Fruit fly (Drosophila melanogaster): ENCODE results near the gene CG34159.

CG34159 gene

dm6 chr2L:10249655-10250202 is 45.6 kb upstream of the CG34159 start (continued):
- no peak for TF ChIP-seq sens-2 (GFP tag; IDR thresholded peaks at IDR 0.05)
- TF ChIP-seq z (GFP tag; IDR thresholded peaks at IDR 0.05) = no peak
- TF ChIP-seq Max (GFP tag; optimal IDR thresholded peaks at IDR 0.05) = no peak
- TF ChIP-seq CG17568 (GFP tag; optimal IDR thresholded peaks at IDR 0.05) = peak; percentile 66
- no peak for TF ChIP-seq fu2 (GFP tag; optimal IDR thresholded peaks at IDR 0.05)
- TF ChIP-seq ERR (GFP tag; optimal IDR thresholded peaks at IDR 0.05) = no peak
- TF ChIP-seq yki (optimal IDR thresholded peaks at IDR 0.05) = no peak
- no peak for TF ChIP-seq CG12155 (GFP tag; optimal IDR thresholded peaks at IDR 0.05)
- TF ChIP-seq zen (tag; optimal IDR thresholded peaks at IDR 0.05) = no peak
- TF ChIP-seq hkb (optimal IDR thresholded peaks at IDR 0.05) = no peak
- TF ChIP-seq hkb (GFP tag; IDR thresholded peaks at IDR 0.05) = peak; percentile 42; the same call in 1 of the 2 replicates
- TF ChIP-seq CG7372 (GFP tag; IDR thresholded peaks at IDR 0.05) = no peak
- peak; percentile 80 for TF ChIP-seq chm (GFP tag; IDR thresholded peaks at IDR 0.05)
- TF ChIP-seq dmrt11E (tag; optimal IDR thresholded peaks at IDR 0.05) = peak; percentile 39
- TF ChIP-seq CG4854 (GFP tag; optimal IDR thresholded peaks at IDR 0.05) = no peak
- no peak for TF ChIP-seq Six4 (GFP tag; optimal IDR thresholded peaks at IDR 0.05)
- TF ChIP-seq Sox102F (GFP tag; optimal IDR thresholded peaks at IDR 0.05) = no peak
- no peak for TF ChIP-seq hbn (GFP tag; IDR thresholded peaks at IDR 0.05; ENCODE audit: partially characterized antibody)
- no peak for TF ChIP-seq CG11560 (tag; IDR thresholded peaks at IDR 0.05)
- TF ChIP-seq Neu2 (GFP tag; optimal IDR thresholded peaks at IDR 0.05; ENCODE audit: borderline replicate concordance) = peak; percentile 35
- TF ChIP-seq CG4328 (GFP tag; optimal IDR thresholded peaks at IDR 0.05) = peak; percentile 68
- TF ChIP-seq CG18764 (GFP tag; optimal IDR thresholded peaks at IDR 0.05) = no peak
- no peak for TF ChIP-seq Lhr (GFP tag; optimal IDR thresholded peaks at IDR 0.05)
- no peak for TF ChIP-seq nerfin-2 (GFP tag; IDR thresholded peaks at IDR 0.05; ENCODE audit: partially characterized antibody)
- TF ChIP-seq oc (tag; optimal IDR thresholded peaks at IDR 0.05) = no peak
- TF ChIP-seq CG8290 (GFP tag; optimal IDR thresholded peaks at IDR 0.05) = peak; percentile 15
- TF ChIP-seq CG8290 (tag; optimal IDR thresholded peaks at IDR 0.05) = peak in 1 of 2 experiments; percentile 73
- no peak for TF ChIP-seq tna (GFP tag; IDR thresholded peaks at IDR 0.05; ENCODE audit: partially characterized antibody)
- TF ChIP-seq Stat92E (GFP tag; optimal IDR thresholded peaks at IDR 0.05) = no peak
- no peak for TF ChIP-seq crp (GFP tag; optimal IDR thresholded peaks at IDR 0.05)
- TF ChIP-seq CG17385 (GFP tag; optimal IDR thresholded peaks at IDR 0.05) = no peak
- TF ChIP-seq E2f2 (GFP tag; IDR thresholded peaks at IDR 0.05) = no peak
- TF ChIP-seq Dfd (GFP tag; optimal IDR thresholded peaks at IDR 0.05) = no peak
- no peak for TF ChIP-seq CG11696 (GFP tag; IDR thresholded peaks at IDR 0.05)
- TF ChIP-seq CG6683 (GFP tag; optimal IDR thresholded peaks at IDR 0.05) = peak; percentile 19
- TF ChIP-seq CG16863 (GFP tag; optimal IDR thresholded peaks at IDR 0.05) = no peak
- TF ChIP-seq dati (GFP tag; IDR thresholded peaks at IDR 0.05) = no peak
- TF ChIP-seq CG12942 (GFP tag; optimal IDR thresholded peaks at IDR 0.05) = no peak
- TF ChIP-seq CG10431 (GFP tag; optimal IDR thresholded peaks at IDR 0.05) = peak; percentile 19
- TF ChIP-seq crc (GFP tag; optimal IDR thresholded peaks at IDR 0.05) = no peak
- no peak for TF ChIP-seq CG13624 (GFP tag; optimal IDR thresholded peaks at IDR 0.05)
- TF ChIP-seq toy (GFP tag; IDR thresholded peaks at IDR 0.05) = no peak
- TF ChIP-seq CG15696 (tag; optimal IDR thresholded peaks at IDR 0.05) = peak; percentile 83
- no peak for TF ChIP-seq CG12104 (GFP tag; optimal IDR thresholded peaks at IDR 0.05)
- TF ChIP-seq ewg (GFP tag; optimal IDR thresholded peaks at IDR 0.05) = no peak
- TF ChIP-seq tgo (GFP tag; IDR thresholded peaks at IDR 0.05) = no peak
- no peak for TF ChIP-seq sima (GFP tag; optimal IDR thresholded peaks at IDR 0.05)
- TF ChIP-seq pnt (GFP tag; optimal IDR thresholded peaks at IDR 0.05) = no peak
- TF ChIP-seq Mad (GFP tag; optimal IDR thresholded peaks at IDR 0.05) = no peak
- TF ChIP-seq pb (GFP tag; optimal IDR thresholded peaks at IDR 0.05) = no peak
- TF ChIP-seq Hsf (GFP tag; optimal IDR thresholded peaks at IDR 0.05) = no peak
- TF ChIP-seq run (tag; optimal IDR thresholded peaks at IDR 0.05) = no peak

All from whole organism, embryonic.